Worm (Caenorhabditis elegans): Measurements from ENCODE around the gene sng-1.

Gene sng-1

ce11 chrX:7296310-7296709, 31.1 kb upstream of the sng-1 start:
- TF ChIP-seq T22C8.4 (GFP tag; IDR thresholded peaks at IDR 0.05) (no peak), ztf-23 (GFP tag; IDR thresholded peaks at IDR 0.05) (no peak), flt-1 (GFP tag; IDR thresholded peaks at IDR 0.05) (no peak), klf-2 (GFP tag; conservative IDR thresholded peaks at IDR 0.05) (no peak), cog-1 (tag; optimal IDR thresholded peaks at IDR 0.05) (no peak), med-1 (GFP tag; optimal IDR thresholded peaks at IDR 0.05; ENCODE audit: insufficient read depth) (no peak), ref-1 (GFP tag; conservative IDR thresholded peaks at IDR 0.05) (no peak), ztf-29 (GFP tag; IDR thresholded peaks at IDR 0.05) (no peak), tab-1 (GFP tag; IDR thresholded peaks at IDR 0.05) (no peak)

- TF ChIP-seq ztf-29 (GFP tag; IDR thresholded peaks at IDR 0.05), result no peak
Measured at ce11 chrX:7298652-7299051, 28.7 kb upstream of the sng-1 start, which contains the start of gene K03A1.4. TSS of gene K03A1.4 (minus strand) at chrX:7298752.

ce11 chrX:7303115-7303514, 24.3 kb upstream of the sng-1 start:
- no peak for TF ChIP-seq med-1 (GFP tag; optimal IDR thresholded peaks at IDR 0.05; ENCODE audit: insufficient read depth)
- TF ChIP-seq cog-1 (tag; optimal IDR thresholded peaks at IDR 0.05), result no peak
- no peak for TF ChIP-seq klf-2 (GFP tag; conservative IDR thresholded peaks at IDR 0.05)
- TF ChIP-seq tab-1 (GFP tag; IDR thresholded peaks at IDR 0.05), result no peak
- TF ChIP-seq ztf-29 (GFP tag; IDR thresholded peaks at IDR 0.05), result no peak
- no peak for TF ChIP-seq flt-1 (GFP tag; IDR thresholded peaks at IDR 0.05)
- no peak for TF ChIP-seq T22C8.4 (GFP tag; IDR thresholded peaks at IDR 0.05)
- TF ChIP-seq ztf-23 (GFP tag; IDR thresholded peaks at IDR 0.05), result no peak
- TF ChIP-seq ref-1 (GFP tag; conservative IDR thresholded peaks at IDR 0.05), result no peak

- TF ChIP-seq flt-1 (GFP tag; IDR thresholded peaks at IDR 0.05) (no peak), med-1 (GFP tag; optimal IDR thresholded peaks at IDR 0.05; ENCODE audit: insufficient read depth) (no peak), T22C8.4 (GFP tag; IDR thresholded peaks at IDR 0.05) (no peak), ztf-23 (GFP tag; IDR thresholded peaks at IDR 0.05) (no peak), ztf-29 (GFP tag; IDR thresholded peaks at IDR 0.05) (no peak)
Measured at ce11 chrX:7305520-7306186, 21.7 kb upstream of the sng-1 start, which contains the start of gene sur-5. TSS of gene sur-5 (minus strand) at chrX:7305570.

ce11 chrX:7306434-7306833, 21.0 kb upstream of the sng-1 start:
- no peak for TF ChIP-seq klf-2 (GFP tag; conservative IDR thresholded peaks at IDR 0.05)
- no peak for TF ChIP-seq ref-1 (GFP tag; conservative IDR thresholded peaks at IDR 0.05)
- TF ChIP-seq ztf-23 (GFP tag; IDR thresholded peaks at IDR 0.05), result no peak
- no peak for TF ChIP-seq T22C8.4 (GFP tag; IDR thresholded peaks at IDR 0.05)
- TF ChIP-seq ztf-29 (GFP tag; IDR thresholded peaks at IDR 0.05), result no peak
- no peak for TF ChIP-seq cog-1 (tag; optimal IDR thresholded peaks at IDR 0.05)
- TF ChIP-seq flt-1 (GFP tag; IDR thresholded peaks at IDR 0.05), result no peak
- no peak for TF ChIP-seq tab-1 (GFP tag; IDR thresholded peaks at IDR 0.05)
- no peak for TF ChIP-seq med-1 (GFP tag; optimal IDR thresholded peaks at IDR 0.05; ENCODE audit: insufficient read depth)

- TF ChIP-seq T22C8.4 (GFP tag; IDR thresholded peaks at IDR 0.05) (no peak), flt-1 (GFP tag; IDR thresholded peaks at IDR 0.05) (peak; percentile 67; the same call in 1 of the 2 replicates)
Measured at ce11 chrX:7309775-7310174, 17.6 kb upstream of the sng-1 start, which contains the start of the genes his-38 and his-40. TSS of gene his-38 (minus strand) at chrX:7309875. TSS of gene his-40 (plus strand) at chrX:7310110.

ce11 chrX:7311870-7312269, 15.5 kb upstream of the sng-1 start:
- TF ChIP-seq ref-1 (GFP tag; conservative IDR thresholded peaks at IDR 0.05) (no peak), tab-1 (GFP tag; IDR thresholded peaks at IDR 0.05) (no peak), flt-1 (GFP tag; IDR thresholded peaks at IDR 0.05) (no peak), klf-2 (GFP tag; conservative IDR thresholded peaks at IDR 0.05) (no peak), ztf-23 (GFP tag; IDR thresholded peaks at IDR 0.05) (no peak), cog-1 (tag; optimal IDR thresholded peaks at IDR 0.05) (no peak), T22C8.4 (GFP tag; IDR thresholded peaks at IDR 0.05) (no peak), ztf-29 (GFP tag; IDR thresholded peaks at IDR 0.05) (no peak), med-1 (GFP tag; optimal IDR thresholded peaks at IDR 0.05; ENCODE audit: insufficient read depth) (no peak)

ce11 chrX:7313236-7313635, 14.2 kb upstream of the sng-1 start:
- no peak for TF ChIP-seq klf-2 (GFP tag; conservative IDR thresholded peaks at IDR 0.05)
- TF ChIP-seq tab-1 (GFP tag; IDR thresholded peaks at IDR 0.05), result no peak

- TF ChIP-seq cog-1 (tag; optimal IDR thresholded peaks at IDR 0.05) (no peak), tab-1 (GFP tag; IDR thresholded peaks at IDR 0.05) (no peak), klf-2 (GFP tag; conservative IDR thresholded peaks at IDR 0.05) (no peak), ztf-23 (GFP tag; IDR thresholded peaks at IDR 0.05) (no peak), ref-1 (GFP tag; conservative IDR thresholded peaks at IDR 0.05) (no peak), ztf-29 (GFP tag; IDR thresholded peaks at IDR 0.05) (no peak), T22C8.4 (GFP tag; IDR thresholded peaks at IDR 0.05) (no peak), flt-1 (GFP tag; IDR thresholded peaks at IDR 0.05) (no peak)
Measured at ce11 chrX:7314564-7314963, 12.8 kb upstream of the sng-1 start.

ce11 chrX:7315329-7315728, 12.1 kb upstream of the sng-1 start, which contains the start of gene spp-3:
TSS of gene spp-3 (minus strand) at chrX:7315353.
- TF ChIP-seq ref-1 (GFP tag; conservative IDR thresholded peaks at IDR 0.05) (no peak), ztf-29 (GFP tag; IDR thresholded peaks at IDR 0.05) (no peak), klf-2 (GFP tag; conservative IDR thresholded peaks at IDR 0.05) (no peak), med-1 (GFP tag; optimal IDR thresholded peaks at IDR 0.05; ENCODE audit: insufficient read depth) (no peak), cog-1 (tag; optimal IDR thresholded peaks at IDR 0.05) (no peak), flt-1 (GFP tag; IDR thresholded peaks at IDR 0.05) (no peak), ztf-23 (GFP tag; IDR thresholded peaks at IDR 0.05) (no peak), tab-1 (GFP tag; IDR thresholded peaks at IDR 0.05) (no peak), T22C8.4 (GFP tag; IDR thresholded peaks at IDR 0.05) (no peak)

All from whole organism, midembryonic.